Worm (Caenorhabditis elegans) whole organism, young adult: ENCODE measurements around the gene try-4.

Experiments used
- B0261.1 ChIP-seq: sonication (generic microtip); optimal IDR thresholded peaks from 2 replicates; lab custom pipeline; 2016; ENCODE audit warnings: mild to moderate bottlenecking, missing genetic modification characterization, moderate library complexity, missing compliant biosample characterization
- B0336.3 ChIP-seq: fragments of 200-800 bp; sonication (Bioruptor generic); IDR thresholded peaks from 2 replicates; pipeline ENCODE4 v1.3.6; 2022; ENCODE audit warnings: missing genetic modification characterization, missing compliant biosample characterization
- C06A6.2 ChIP-seq: fragments of 200-800 bp; sonication (Bioruptor generic); conservative IDR thresholded peaks from 2 replicates; pipeline ENCODE4 v1.3.6; 2022; ENCODE audit warnings: missing genetic modification characterization, missing compliant biosample characterization
- F33H1.4 ChIP-seq: fragments of 200-800 bp; sonication (Bioruptor generic); IDR thresholded peaks from 2 replicates; pipeline ENCODE4 v1.3.6; 2022; ENCODE audit warnings: missing genetic modification reagents, missing genetic modification characterization, missing compliant biosample characterization
- F57A8.1 ChIP-seq: fragments of 200-800 bp; sonication (Bioruptor generic); optimal IDR thresholded peaks from 2 replicates; lab custom pipeline; 2018; ENCODE audit warnings: mild to moderate bottlenecking, missing genetic modification characterization, moderate library complexity, missing compliant biosample characterization
- F57C9.4 ChIP-seq: sonication (generic microtip); optimal IDR thresholded peaks from 2 replicates; lab custom pipeline; 2017; ENCODE audit warnings: mild to moderate bottlenecking, missing genetic modification characterization, missing compliant biosample characterization
- ZK185.1 ChIP-seq: sonication (generic microtip); optimal IDR thresholded peaks from 2 replicates; lab custom pipeline; 2016; ENCODE audit warnings: mild to moderate bottlenecking, missing genetic modification characterization, missing compliant biosample characterization; ENCODE audit not compliant: poor library complexity, severe bottlenecking
- akir-1 ChIP-seq: fragments of 200-800 bp; sonication (Bioruptor generic); optimal IDR thresholded peaks from 2 replicates; lab custom pipeline; 2018; ENCODE audit warnings: mild to moderate bottlenecking, missing genetic modification characterization, moderate library complexity, missing compliant biosample characterization
- aptf-2 ChIP-seq: fragments of 200-800 bp; sonication (Bioruptor generic); conservative IDR thresholded peaks from 2 replicates; pipeline ENCODE4 v1.3.6; 2022; ENCODE audit warnings: missing genetic modification reagents, missing genetic modification characterization, missing compliant biosample characterization
- athp-1 ChIP-seq: sonication (generic microtip); optimal IDR thresholded peaks from 2 replicates; lab custom pipeline; 2017; ENCODE audit warnings: mild to moderate bottlenecking, missing genetic modification characterization, missing compliant biosample characterization
- attf-3 ChIP-seq: fragments of 200-800 bp; sonication (Bioruptor generic); conservative IDR thresholded peaks from 2 replicates; pipeline ENCODE4 v1.3.6; 2022; ENCODE audit warnings: missing genetic modification reagents, missing genetic modification characterization, missing compliant biosample characterization
- attf-5 ChIP-seq: fragments of 200-800 bp; sonication (Bioruptor generic); optimal IDR thresholded peaks from 2 replicates; lab custom pipeline; 2018; ENCODE audit warnings: mild to moderate bottlenecking, missing genetic modification characterization, missing compliant biosample characterization
- attf-6 ChIP-seq: fragments of 200-800 bp; sonication (Bioruptor generic); IDR thresholded peaks from 2 replicates; pipeline ENCODE4 v1.3.6; 2022; ENCODE audit warnings: missing genetic modification reagents, missing genetic modification characterization, missing compliant biosample characterization
- bed-2 ChIP-seq: fragments of 200-800 bp; sonication (Bioruptor generic); IDR thresholded peaks from 2 replicates; pipeline ENCODE4 v1.3.6; 2022; ENCODE audit warnings: missing genetic modification reagents, missing genetic modification characterization, missing compliant biosample characterization
- cebp-1 ChIP-seq, 2 experiments: fragments of 200-800 bp in 1 of 2; sonication (Bioruptor generic) in 1 of 2; sonication (generic microtip) in 1 of 2; IDR thresholded peaks in 1 of 2; optimal IDR thresholded peaks in 1 of 2; 2 replicates each; pipeline versions ENCODE4 v1.3.6 to Lab custom; 2017 to 2022; ENCODE audit warnings: missing compliant biosample characterization in 2 of 2, missing genetic modification characterization in 2 of 2, mild to moderate bottlenecking in 1 of 2, missing genetic modification reagents in 1 of 2, moderate library complexity in 1 of 2
- cebp-2 ChIP-seq: fragments of 200-800 bp; sonication (Bioruptor generic); IDR thresholded peaks from 2 replicates; pipeline ENCODE4 v1.3.6; 2022; ENCODE audit warnings: missing genetic modification characterization, missing compliant biosample characterization
- ceh-100 ChIP-seq: fragments of 200-800 bp; sonication (Bioruptor generic); IDR thresholded peaks from 2 replicates; pipeline ENCODE4 v1.3.6; 2022; ENCODE audit warnings: missing genetic modification reagents, missing genetic modification characterization, missing compliant biosample characterization
- ceh-27 ChIP-seq: fragments of 200-800 bp; sonication (Bioruptor generic); optimal IDR thresholded peaks from 2 replicates; lab custom pipeline; 2018; ENCODE audit warnings: mild to moderate bottlenecking, missing genetic modification characterization, moderate library complexity, missing compliant biosample characterization
- ceh-91 ChIP-seq: fragments of 200-800 bp; sonication (Bioruptor generic); IDR thresholded peaks from 2 replicates; pipeline ENCODE4 v1.3.6; 2022; ENCODE audit warnings: missing genetic modification reagents, missing genetic modification characterization, missing compliant biosample characterization
- dox-1 ChIP-seq: fragments of 200-800 bp; sonication (Bioruptor generic); IDR thresholded peaks from 2 replicates; pipeline ENCODE4 v1.3.6; 2022; ENCODE audit warnings: missing genetic modification reagents, missing genetic modification characterization, missing compliant biosample characterization
- efl-1 ChIP-seq: fragments of 150-350 bp; optimal IDR thresholded peaks from 2 replicates; lab custom pipeline; 2014; ENCODE audit warnings: missing biosample characterization, missing genetic modification reagents, missing genetic modification characterization
- egl-18 ChIP-seq: fragments of 200-800 bp; sonication (Bioruptor generic); IDR thresholded peaks from 2 replicates; pipeline ENCODE4 v1.3.6; 2022; ENCODE audit warnings: missing genetic modification reagents, missing genetic modification characterization, missing compliant biosample characterization
- egl-44 ChIP-seq: fragments of 200-800 bp; sonication (Bioruptor generic); IDR thresholded peaks from 2 replicates; pipeline ENCODE4 v1.3.6; 2022; ENCODE audit warnings: missing genetic modification reagents, missing genetic modification characterization, missing compliant biosample characterization
- egrh-3 ChIP-seq: fragments of 200-800 bp; sonication (Bioruptor generic); IDR thresholded peaks from 2 replicates; pipeline ENCODE4 v1.3.6; 2022; ENCODE audit warnings: missing genetic modification reagents, missing genetic modification characterization, missing compliant biosample characterization
- ekl-4 ChIP-seq: fragments of 200-800 bp; sonication (Bioruptor generic); IDR thresholded peaks from 2 replicates; pipeline ENCODE4 v1.3.6; 2022; ENCODE audit warnings: missing genetic modification reagents, missing genetic modification characterization, missing compliant biosample characterization
- gei-17 ChIP-seq: fragments of 200-800 bp; sonication (Bioruptor generic); optimal IDR thresholded peaks from 2 replicates; lab custom pipeline; 2018; ENCODE audit warnings: mild to moderate bottlenecking, missing genetic modification characterization, missing compliant biosample characterization
- him-1 ChIP-seq: sonication (generic microtip); optimal IDR thresholded peaks from 2 replicates; lab custom pipeline; 2016; ENCODE audit warnings: missing genotype, missing genetic modification reagents, missing genetic modification characterization, missing compliant biosample characterization
- hmg-1.2 ChIP-seq: fragments of 200-800 bp; sonication (Bioruptor generic); IDR thresholded peaks from 2 replicates; pipeline ENCODE4 v1.3.6; 2022; ENCODE audit warnings: missing genetic modification reagents, missing genetic modification characterization, missing compliant biosample characterization
- lin-35 ChIP-seq, 3 experiments: fragments of 150-350 bp in 2 of 3; sonication (generic microtip) in 1 of 3; optimal IDR thresholded peaks; 2 replicates each; lab custom pipeline; 2014 to 2018; ENCODE audit warnings: missing biosample characterization in 3 of 3, missing genetic modification characterization in 3 of 3, missing genetic modification reagents in 3 of 3
- lin-40 ChIP-seq: sonication (generic microtip); optimal IDR thresholded peaks from 2 replicates; lab custom pipeline; 2016; ENCODE audit warnings: missing genetic modification characterization, mild to moderate bottlenecking, missing compliant biosample characterization, missing genotype, missing genetic modification reagents
- lsl-1 ChIP-seq: fragments of 200-800 bp; sonication (Bioruptor generic); optimal IDR thresholded peaks from 2 replicates; lab custom pipeline; 2018; ENCODE audit warnings: mild to moderate bottlenecking, missing genetic modification characterization, moderate library complexity, missing compliant biosample characterization
- madf-10 ChIP-seq: sonication (generic microtip); optimal IDR thresholded peaks from 2 replicates; lab custom pipeline; 2016; ENCODE audit warnings: mild to moderate bottlenecking, missing genetic modification characterization, missing compliant biosample characterization
- madf-8 ChIP-seq: fragments of 200-800 bp; sonication (Bioruptor generic); conservative IDR thresholded peaks from 2 replicates; pipeline ENCODE4 v1.3.6; 2022; ENCODE audit warnings: missing genetic modification reagents, missing genetic modification characterization, missing compliant biosample characterization
- mcd-1 ChIP-seq: fragments of 200-800 bp; sonication (Bioruptor generic); IDR thresholded peaks from 2 replicates; pipeline ENCODE4 v1.3.6; 2022; ENCODE audit warnings: missing genetic modification reagents, missing genetic modification characterization, missing compliant biosample characterization
- mel-28 ChIP-seq: sonication (generic microtip); optimal IDR thresholded peaks from 2 replicates; lab custom pipeline; 2016; ENCODE audit warnings: borderline replicate concordance, mild to moderate bottlenecking, missing genetic modification characterization, missing compliant biosample characterization
- mes-4 ChIP-seq: sonication (generic microtip); optimal IDR thresholded peaks from 2 replicates; lab custom pipeline; 2016; ENCODE audit warnings: missing genotype, missing genetic modification characterization, missing compliant biosample characterization
- nfyb-1 ChIP-seq: fragments of 200-800 bp; sonication (Bioruptor generic); IDR thresholded peaks from 2 replicates; pipeline ENCODE4 v1.3.6; 2022; ENCODE audit warnings: missing genetic modification reagents, missing genetic modification characterization, missing compliant biosample characterization
- nhr-179 ChIP-seq: sonication (generic microtip); optimal IDR thresholded peaks from 2 replicates; lab custom pipeline; 2016; ENCODE audit warnings: mild to moderate bottlenecking, missing genetic modification characterization, missing compliant biosample characterization
- nhr-80 ChIP-seq: sonication (generic microtip); optimal IDR thresholded peaks from 2 replicates; lab custom pipeline; 2016; ENCODE audit warnings: missing genetic modification characterization, missing compliant biosample characterization
- sdz-38 ChIP-seq: sonication (generic microtip); optimal IDR thresholded peaks from 2 replicates; lab custom pipeline; 2016; ENCODE audit warnings: missing genotype, missing genetic modification characterization, missing compliant biosample characterization
- snpc-1.1 ChIP-seq: sonication (generic microtip); optimal IDR thresholded peaks from 2 replicates; lab custom pipeline; 2017; ENCODE audit warnings: missing genetic modification characterization, mild to moderate bottlenecking, missing compliant biosample characterization, antibody characterized with exemption, moderate library complexity, missing genotype, missing genetic modification reagents; ENCODE audit not compliant: insufficient read depth
- snpc-1.3 ChIP-seq: sonication (generic microtip); optimal IDR thresholded peaks from 2 replicates; lab custom pipeline; 2017; ENCODE audit warnings: missing genetic modification characterization, mild to moderate bottlenecking, missing compliant biosample characterization, antibody characterized with exemption, moderate library complexity, missing genotype, missing genetic modification reagents; ENCODE audit not compliant: insufficient read depth
- sptf-2 ChIP-seq: fragments of 200-800 bp; sonication (Bioruptor generic); optimal IDR thresholded peaks from 2 replicates; lab custom pipeline; 2018; ENCODE audit warnings: mild to moderate bottlenecking, missing genetic modification characterization, missing compliant biosample characterization
- unc-62 ChIP-seq: fragments of 150-350 bp; optimal IDR thresholded peaks from 2 replicates; lab custom pipeline; 2014; ENCODE audit warnings: missing biosample characterization, missing genetic modification reagents, missing genetic modification characterization
- xnd-1 ChIP-seq: sonication (generic microtip); optimal IDR thresholded peaks from 2 replicates; lab custom pipeline; 2016; ENCODE audit warnings: missing genotype, missing genetic modification reagents, missing genetic modification characterization, missing compliant biosample characterization
- ztf-6 ChIP-seq: fragments of 200-800 bp; sonication (Bioruptor generic); IDR thresholded peaks from 2 replicates; pipeline ENCODE4 v1.3.6; 2022; ENCODE audit warnings: missing genetic modification reagents, missing genetic modification characterization, missing compliant biosample characterization

Gene try-4

DNA sequence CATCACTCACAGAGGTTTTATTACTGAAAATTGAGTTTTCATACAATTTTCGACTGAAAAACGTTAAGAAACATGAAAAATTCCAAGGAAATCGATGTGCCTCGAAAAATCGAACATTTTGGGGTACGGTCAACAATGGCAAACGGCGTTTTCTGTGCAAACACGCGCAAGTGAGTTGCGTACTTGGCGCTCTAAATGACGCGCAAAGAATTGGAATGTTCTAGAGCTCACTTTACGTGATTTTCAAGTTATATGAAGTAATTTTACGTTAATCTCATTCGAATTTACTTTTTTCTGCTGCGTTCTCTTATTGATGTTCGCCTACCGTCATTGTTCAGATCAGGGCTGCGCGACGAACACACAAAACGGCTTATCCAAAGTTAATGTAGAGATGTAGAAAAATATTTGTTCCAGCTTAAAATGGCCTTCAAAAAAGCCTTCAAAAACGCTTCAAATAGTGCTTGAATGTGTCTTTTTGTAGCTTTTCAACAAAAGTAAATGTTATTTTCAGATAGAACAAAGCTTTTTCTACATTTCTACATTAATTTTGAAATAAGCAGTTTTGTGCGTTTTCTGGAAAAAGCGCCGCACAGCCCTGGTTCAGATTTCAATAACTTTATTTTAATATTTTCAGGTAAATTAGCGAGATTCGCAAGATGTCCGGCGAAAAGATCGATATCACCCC lies 15.3 kb downstream of the try-4 start, which contains the start of the genes F31D4.2 and fkb-6:
TSS of gene F31D4.2 (minus strand) at position 23 of the 685 bp plus-strand sequence.
TSS of gene fkb-6 (plus strand) at position 635 of the 685 bp plus-strand sequence.
- TF ChIP-seq bed-2 (no peak), attf-6 (GFP tag; lab: Robert Waterston, UW) (no peak), B0336.3 (GFP tag; lab: Robert Waterston, UW) (0 out of 2 replicates have a peak, but pooled peaks have one; percentile 23), akir-1 (GFP tag; lab: Kevin White, UChicago) (no peak), nfyb-1 (GFP tag; lab: Robert Waterston, UW) (no peak), mes-4 (no peak), sdz-38 (no peak), efl-1 (GFP tag; lab: Kevin White, UChicago) (no peak), athp-1 (tag; lab: Kevin White, UChicago) (peak; percentile 26), dox-1 (GFP tag; lab: Robert Waterston, UW) (peak; percentile 66), attf-5 (GFP tag; lab: Kevin White, UChicago) (peak; percentile 43), F57A8.1 (GFP tag; lab: Kevin White, UChicago) (no peak), cebp-2 (no peak), attf-3 (GFP tag; lab: Robert Waterston, UW) (0 out of 2 replicates have a peak, but pooled peaks have one; percentile 44), ceh-91 (peak; percentile 46; the same call in 1 of the 2 replicates), nhr-80 (tag; lab: Kevin White, UChicago) (no peak), hmg-1.2 (GFP tag; lab: Robert Waterston, UW) (peak; percentile 50), cebp-1 (GFP tag; IDR thresholded peaks at IDR 0.05; lab: Robert Waterston, UW) (no peak), cebp-1 (tag; optimal IDR thresholded peaks at IDR 0.05; lab: Kevin White, UChicago) (peak; percentile 59), snpc-1.3 (tag; lab: Kevin White, UChicago) (no peak), egl-18 (GFP tag; lab: Robert Waterston, UW) (no peak), sptf-2 (GFP tag; lab: Kevin White, UChicago) (no peak), lin-35 (GFP tag; optimal IDR thresholded peaks at IDR 0.05; lab: Kevin White, UChicago) (peak in 1 of 3 experiments; percentile 64), C06A6.2 (GFP tag; lab: Robert Waterston, UW) (no peak), F33H1.4 (GFP tag; lab: Robert Waterston, UW) (0 out of 2 replicates have a peak, but pooled peaks have one; percentile 7), egrh-3 (0 out of 2 replicates have a peak, but pooled peaks have one; percentile 4), lin-40 (peak; percentile 57), ZK185.1 (tag; lab: Kevin White, UChicago) (peak; percentile 45), mel-28 (tag; lab: Kevin White, UChicago) (no peak), F57C9.4 (tag; lab: Kevin White, UChicago) (no peak), ekl-4 (GFP tag; lab: Robert Waterston, UW) (peak; percentile 53; the same call in 1 of the 2 replicates), gei-17 (GFP tag; lab: Kevin White, UChicago) (no peak), egl-44 (GFP tag; lab: Robert Waterston, UW) (no peak), madf-10 (tag; lab: Kevin White, UChicago) (peak; percentile 6), lsl-1 (GFP tag; lab: Kevin White, UChicago) (peak; percentile 88), unc-62 (GFP tag; lab: Kevin White, UChicago) (no peak), ceh-100 (peak; percentile 50; the same call in 1 of the 2 replicates), madf-8 (peak; percentile 14; the same call in 1 of the 2 replicates), aptf-2 (GFP tag; lab: Robert Waterston, UW) (no peak), nhr-179 (no peak), snpc-1.1 (tag; lab: Kevin White, UChicago) (peak; percentile 18), B0261.1 (tag; lab: Kevin White, UChicago) (no peak), him-1 (no peak), ceh-27 (peak; percentile 63), mcd-1 (peak; percentile 70), xnd-1 (tag; lab: Kevin White, UChicago) (no peak), ztf-6 (GFP tag; lab: Robert Waterston, UW) (no peak)
